Worm (Caenorhabditis elegans): ENCODE data around the gene nhr-10.
A peak's percentile ranks its signal among the peaks of the same experiment; 100 is the strongest.

nhr-10 gene

DNA sequence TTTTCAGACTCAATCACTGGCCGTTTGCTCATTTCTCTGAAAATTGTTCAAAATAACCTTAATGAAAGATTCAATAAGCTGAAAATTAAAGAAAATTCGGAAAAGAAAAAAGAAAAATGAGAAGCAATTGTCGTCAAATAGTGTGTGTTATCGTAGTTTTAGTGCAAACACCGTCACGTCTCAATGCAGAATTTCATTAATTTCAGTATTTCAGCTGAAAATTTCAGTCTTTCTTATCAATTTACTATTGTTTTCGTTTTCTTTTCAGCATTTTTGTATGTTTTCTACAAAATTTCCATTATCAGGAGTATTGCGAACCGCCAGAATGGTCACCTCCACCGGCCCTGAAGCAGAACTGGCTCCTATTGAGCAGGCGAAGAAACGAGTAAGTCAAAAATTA, 7.6 kb upstream of the nhr-10 start, which contains the start of the genes B0280.9 and rpia-1:
B0280.9 (minus strand) TSS at position 36 of the 400 bp plus-strand sequence.
rpia-1 (plus strand) TSS at position 269 of the 400 bp plus-strand sequence.
- TF ChIP-seq ztf-11 (tag; optimal IDR thresholded peaks at IDR 0.05) (no peak), ceh-43 (GFP tag; optimal IDR thresholded peaks at IDR 0.05) (no peak), sptf-1 (tag; optimal IDR thresholded peaks at IDR 0.05) (no peak), drap-1 (GFP tag; optimal IDR thresholded peaks at IDR 0.05) (no peak), mab-5 (tag; optimal IDR thresholded peaks at IDR 0.05) (no peak), mls-2 (tag; optimal IDR thresholded peaks at IDR 0.05) (no peak), sem-2 (GFP tag; optimal IDR thresholded peaks at IDR 0.05) (no peak), ces-1 (GFP tag; optimal IDR thresholded peaks at IDR 0.05) (peak; percentile 47), ceh-83 (GFP tag; optimal IDR thresholded peaks at IDR 0.05) (no peak), elt-1 (tag; optimal IDR thresholded peaks at IDR 0.05; ENCODE audit: borderline replicate concordance, insufficient read depth) (no peak), hlh-1 (tag; optimal IDR thresholded peaks at IDR 0.05) (no peak), lsy-2 (tag; optimal IDR thresholded peaks at IDR 0.05) (peak; percentile 92), mep-1 (tag; optimal IDR thresholded peaks at IDR 0.05) (no peak), pha-4 (tag; optimal IDR thresholded peaks at IDR 0.05) (no peak), M03D4.4 (tag; optimal IDR thresholded peaks at IDR 0.05) (no peak)

DNA sequence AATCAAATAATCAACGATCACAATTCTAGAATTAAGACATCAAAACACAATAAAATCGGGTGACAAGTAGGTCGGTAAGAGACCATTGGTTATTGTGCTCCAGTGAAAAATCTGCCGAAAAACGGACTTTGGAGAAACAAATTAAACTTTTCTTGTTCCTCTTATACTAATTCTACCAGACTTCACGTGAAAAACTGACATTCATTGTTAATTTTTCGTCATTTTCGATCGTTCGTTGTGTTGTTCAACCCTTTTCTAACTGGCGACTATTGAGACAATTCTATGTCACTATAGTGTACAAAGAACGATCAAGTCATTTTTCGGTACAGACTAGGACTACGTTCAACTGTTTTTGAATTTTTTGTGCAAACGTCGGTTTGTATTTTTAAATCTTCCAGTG, 5.2 kb upstream of the nhr-10 start:
- TF ChIP-seq unc-39 (tag; optimal IDR thresholded peaks at IDR 0.05) (no peak), elt-3 (tag; optimal IDR thresholded peaks at IDR 0.05) (no peak), sptf-1 (tag; optimal IDR thresholded peaks at IDR 0.05) (no peak), nhr-2 (tag; optimal IDR thresholded peaks at IDR 0.05) (no peak)

DNA sequence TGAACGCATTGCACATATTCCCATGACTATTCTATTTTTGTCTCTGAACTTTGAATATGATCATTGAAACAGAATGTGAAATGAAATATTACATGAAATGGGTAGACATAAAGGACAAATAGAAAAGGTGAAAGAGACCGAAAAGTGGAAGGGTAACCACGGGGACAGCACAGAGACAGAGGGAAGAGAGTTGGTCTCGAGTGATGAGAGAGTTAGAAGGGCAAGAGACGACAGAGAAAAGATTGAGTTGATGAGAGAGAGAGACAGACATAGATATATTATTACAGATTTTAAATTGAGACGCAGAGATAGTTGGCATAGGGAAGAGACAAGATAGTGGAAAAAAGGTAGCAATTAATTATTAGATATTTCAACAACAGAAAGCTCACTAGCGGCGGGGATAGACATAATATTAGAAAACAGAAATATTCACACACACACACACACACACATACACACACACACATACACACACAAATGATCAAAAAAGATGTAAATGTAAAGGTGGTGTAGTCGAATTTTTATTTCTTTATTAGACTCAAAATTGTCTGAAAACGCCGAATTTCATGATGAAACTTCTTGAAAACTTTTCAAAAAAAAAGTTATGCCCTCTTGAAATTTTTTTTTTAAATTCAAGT, 1.5 kb upstream of the nhr-10 start:
- TF ChIP-seq lsy-2 (tag; optimal IDR thresholded peaks at IDR 0.05): peak; percentile 25
- TF ChIP-seq nhr-237 (tag; optimal IDR thresholded peaks at IDR 0.05): peak; percentile 25
- TF ChIP-seq unc-62 (GFP tag; optimal IDR thresholded peaks at IDR 0.05): peak; percentile 70
- peak; percentile 45 for TF ChIP-seq pha-4 (tag; optimal IDR thresholded peaks at IDR 0.05)
- TF ChIP-seq drap-1 (GFP tag; optimal IDR thresholded peaks at IDR 0.05): no peak
- no peak for TF ChIP-seq M03D4.4 (tag; optimal IDR thresholded peaks at IDR 0.05)
- TF ChIP-seq ces-1 (GFP tag; optimal IDR thresholded peaks at IDR 0.05): peak; percentile 42
- TF ChIP-seq elt-1 (tag; optimal IDR thresholded peaks at IDR 0.05; ENCODE audit: borderline replicate concordance, insufficient read depth): no peak
- TF ChIP-seq unc-120 (tag; optimal IDR thresholded peaks at IDR 0.05; ENCODE audit: poor library complexity, severe bottlenecking): peak; percentile 48

DNA sequence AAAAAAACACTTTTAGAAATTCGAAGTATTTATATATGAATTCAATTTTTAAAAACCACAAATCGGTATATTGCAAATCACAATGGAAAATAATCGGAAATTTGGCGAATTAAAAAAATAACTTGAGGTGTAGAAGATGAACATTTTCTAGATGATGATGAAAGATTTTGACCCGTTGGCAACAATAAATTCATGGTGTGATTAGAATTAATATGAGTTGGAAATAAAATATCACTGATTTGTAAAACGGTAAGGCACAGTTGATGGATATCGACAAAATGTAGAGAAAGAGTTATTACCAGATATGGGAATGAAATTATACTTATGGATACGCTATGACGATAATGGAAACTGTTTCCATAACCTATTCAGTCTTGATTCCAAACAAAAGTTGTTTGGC, 3.0 kb downstream of the nhr-10 start:
- no peak for TF ChIP-seq ceh-43 (GFP tag; optimal IDR thresholded peaks at IDR 0.05)

DNA sequence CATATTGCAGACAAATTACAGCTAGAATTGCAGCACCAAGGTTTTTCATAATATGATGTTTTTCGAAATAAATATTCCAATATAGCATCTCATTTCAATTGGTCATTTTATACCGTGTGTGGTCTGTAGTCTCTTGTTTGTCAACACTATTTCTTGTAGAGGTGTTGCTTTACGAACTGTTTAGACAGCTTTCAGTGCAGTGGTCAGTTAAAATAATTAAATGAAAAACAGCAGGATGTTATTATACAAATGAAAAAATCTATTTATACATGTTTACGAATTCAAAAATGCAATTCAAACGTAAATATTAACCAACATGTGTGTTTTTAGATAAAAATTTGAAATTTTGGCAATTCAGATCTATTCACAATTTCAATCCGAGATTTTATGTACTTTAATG, 3.4 kb downstream of the nhr-10 start, which contains the start of gene B0280.7:
B0280.7 (minus strand) TSS at position 101 of the 400 bp plus-strand sequence.
- TF ChIP-seq ham-2 (GFP tag; optimal IDR thresholded peaks at IDR 0.05) (no peak), hlh-1 (tag; optimal IDR thresholded peaks at IDR 0.05) (no peak), mls-2 (tag; optimal IDR thresholded peaks at IDR 0.05) (no peak), lin-13 (tag; optimal IDR thresholded peaks at IDR 0.05) (no peak), zip-8 (tag; optimal IDR thresholded peaks at IDR 0.05) (no peak), nhr-12 (tag; optimal IDR thresholded peaks at IDR 0.05) (no peak), nhr-2 (tag; optimal IDR thresholded peaks at IDR 0.05) (no peak), nhr-76 (tag; optimal IDR thresholded peaks at IDR 0.05) (no peak), elt-1 (tag; optimal IDR thresholded peaks at IDR 0.05; ENCODE audit: borderline replicate concordance, insufficient read depth) (no peak), blmp-1 (tag; optimal IDR thresholded peaks at IDR 0.05) (no peak)

DNA sequence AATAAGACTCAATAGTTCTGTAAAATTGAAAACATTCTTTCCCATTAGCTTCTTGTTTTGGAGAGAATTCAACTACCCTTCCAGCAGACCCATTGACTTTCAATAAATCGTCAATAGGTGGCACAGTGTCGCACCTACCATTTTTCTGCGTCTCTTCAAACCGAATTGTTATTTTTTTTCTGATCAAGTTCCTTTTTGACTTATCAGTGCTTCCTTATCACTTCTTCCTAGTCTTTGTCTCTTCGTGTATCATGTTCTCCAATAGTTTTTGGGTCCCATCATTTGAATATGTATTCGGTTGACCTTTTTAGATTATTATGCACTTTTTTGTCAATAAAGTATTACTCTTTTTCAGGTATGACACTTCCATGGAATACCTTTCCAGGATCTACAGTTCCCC, 7.3 kb downstream of the nhr-10 start, which contains the start of gene odd-1:
odd-1 (plus strand) TSS at position 349 of the 400 bp plus-strand sequence.
- TF ChIP-seq ham-2 (GFP tag; optimal IDR thresholded peaks at IDR 0.05) (no peak), cnd-1 (tag; optimal IDR thresholded peaks at IDR 0.05) (no peak), nhr-2 (tag; optimal IDR thresholded peaks at IDR 0.05) (no peak), mls-2 (tag; optimal IDR thresholded peaks at IDR 0.05) (no peak), M03D4.4 (tag; optimal IDR thresholded peaks at IDR 0.05) (no peak), mab-5 (tag; optimal IDR thresholded peaks at IDR 0.05) (no peak), nhr-76 (tag; optimal IDR thresholded peaks at IDR 0.05) (no peak), blmp-1 (tag; optimal IDR thresholded peaks at IDR 0.05) (no peak), nhr-237 (tag; optimal IDR thresholded peaks at IDR 0.05) (no peak), lsy-2 (tag; optimal IDR thresholded peaks at IDR 0.05) (no peak), hlh-1 (tag; optimal IDR thresholded peaks at IDR 0.05) (no peak), tbx-8 (GFP tag; optimal IDR thresholded peaks at IDR 0.05) (no peak), ceh-83 (GFP tag; optimal IDR thresholded peaks at IDR 0.05) (no peak), mep-1 (tag; optimal IDR thresholded peaks at IDR 0.05) (no peak)
